Worm (Caenorhabditis elegans): ENCODE data around the gene Y49E10.27.

DNA sequence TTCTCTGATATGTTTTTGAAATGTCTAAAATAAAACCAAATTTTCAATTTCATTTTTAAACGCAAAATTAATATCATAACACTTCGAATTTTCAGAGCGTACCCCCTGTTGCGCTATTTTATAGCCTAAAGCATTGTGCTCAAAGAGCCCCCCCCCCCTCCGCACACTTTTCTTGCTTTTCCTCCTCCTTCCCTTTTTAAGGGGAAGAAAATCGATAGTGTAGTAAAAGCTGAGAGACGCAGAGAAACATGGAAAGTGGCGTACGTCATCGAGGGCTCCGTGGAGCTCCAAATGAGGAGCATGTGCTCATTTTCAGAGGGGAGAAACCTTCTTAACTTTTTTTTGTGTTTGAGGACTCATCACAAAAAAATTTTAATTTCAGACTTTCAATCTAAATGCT lies 38.3 kb downstream of the Y49E10.27 start, which contains the start of gene cccp-1:
- TF ChIP-seq ama-1 (optimal IDR thresholded peaks at IDR 0.05) (no peak), aly-2 (tag; optimal IDR thresholded peaks at IDR 0.05) (no peak), mab-5 (tag; optimal IDR thresholded peaks at IDR 0.05) (peak; percentile 2), nhr-12 (tag; optimal IDR thresholded peaks at IDR 0.05) (no peak), blmp-1 (tag; optimal IDR thresholded peaks at IDR 0.05; ENCODE audit: insufficient read depth) (no peak), ztf-11 (tag; optimal IDR thresholded peaks at IDR 0.05) (no peak), unc-55 (GFP tag; optimal IDR thresholded peaks at IDR 0.05) (peak; percentile 75), Y55F3AM.14 (GFP tag; optimal IDR thresholded peaks at IDR 0.05) (no peak), nhr-11 (tag; optimal IDR thresholded peaks at IDR 0.05) (no peak), elt-3 (tag; optimal IDR thresholded peaks at IDR 0.05) (no peak), nhr-237 (tag; optimal IDR thresholded peaks at IDR 0.05) (no peak), egl-27 (tag; optimal IDR thresholded peaks at IDR 0.05) (no peak)
